Fruit fly (Drosophila melanogaster) whole organism, adult: ENCODE results near the gene Sgsh.

ENCODE experiments used
- CG33017 ChIP-seq: fragments of 200-800 bp; sonication (Bioruptor generic); optimal IDR thresholded peaks from 2 replicates; lab custom pipeline; 2018; ENCODE audit warnings: missing biosample characterization, mild to moderate bottlenecking, missing genetic modification characterization, moderate library complexity
- CG5204 ChIP-seq: fragments of 200-800 bp; sonication (Bioruptor generic); optimal IDR thresholded peaks from 2 replicates; lab custom pipeline; 2016; ENCODE audit warnings: missing biosample characterization, missing genetic modification characterization
- CG7045 ChIP-seq: fragments of 200-800 bp; sonication (Bioruptor generic); optimal IDR thresholded peaks from 2 replicates; lab custom pipeline; 2017; ENCODE audit warnings: missing biosample characterization, mild to moderate bottlenecking, missing genetic modification characterization
- Clk ChIP-seq: fragments of 200-800 bp; sonication (Bioruptor generic); optimal IDR thresholded peaks from 2 replicates; lab custom pipeline; 2017; ENCODE audit warnings: missing biosample characterization, missing genetic modification characterization
- Hr96 ChIP-seq: fragments of 200-800 bp; sonication (Bioruptor generic); optimal IDR thresholded peaks from 2 replicates; lab custom pipeline; 2016; ENCODE audit warnings: missing biosample characterization, missing genetic modification characterization
- cic ChIP-seq: fragments of 200-800 bp; sonication (Bioruptor generic); optimal IDR thresholded peaks from 2 replicates; lab custom pipeline; 2017; ENCODE audit warnings: missing biosample characterization, mild to moderate bottlenecking, missing genetic modification characterization, moderate library complexity
- cnc ChIP-seq, 2 experiments: fragments of >200 bp; optimal IDR thresholded peaks; 2 replicates each; lab custom pipeline; 2017
- ovo ChIP-seq: fragments of 200-800 bp; sonication (Bioruptor generic); optimal IDR thresholded peaks from 2 replicates; lab custom pipeline; 2016; ENCODE audit warnings: missing biosample characterization, missing genetic modification characterization
- tj ChIP-seq: fragments of 200-800 bp; sonication (Bioruptor generic); optimal IDR thresholded peaks from 3 replicates; lab custom pipeline; 2017; ENCODE audit warnings: missing biosample characterization, mild to moderate bottlenecking, missing genetic modification characterization, moderate library complexity

- peak; percentile 13 for TF ChIP-seq CG33017 (tag; lab: Kevin White, UChicago)
- no peak for TF ChIP-seq cnc (optimal IDR thresholded peaks at IDR 0.05; lab: Kevin White, UChicago)
- no peak for TF ChIP-seq Clk (GFP tag; lab: Kevin White, UChicago)
- TF ChIP-seq CG5204 = no peak
- TF ChIP-seq cic = no peak
- no peak for TF ChIP-seq CG7045 (GFP tag; lab: Kevin White, UChicago)
- no peak for TF ChIP-seq tj
- no peak for TF ChIP-seq Hr96 (GFP tag; lab: Kevin White, UChicago)
- TF ChIP-seq ovo (GFP tag; lab: Kevin White, UChicago) = no peak
These were observed 1.3 kb upstream of the Sgsh start for dm6 chr3R:18913856-18914593.
